Fruit fly (Drosophila melanogaster) whole organism, adult: Measurements from ENCODE around the gene sosie.

Source experiments
- CG1620 ChIP-seq: fragments of 200-800 bp; sonication (Bioruptor generic); optimal IDR thresholded peaks from 2 replicates; lab custom pipeline; 2016; ENCODE audit warnings: missing biosample characterization, missing genetic modification characterization
- CG33017 ChIP-seq: fragments of 200-800 bp; sonication (Bioruptor generic); optimal IDR thresholded peaks from 2 replicates; lab custom pipeline; 2018; ENCODE audit warnings: missing biosample characterization, mild to moderate bottlenecking, missing genetic modification characterization, moderate library complexity
- CG5204 ChIP-seq: fragments of 200-800 bp; sonication (Bioruptor generic); optimal IDR thresholded peaks from 2 replicates; lab custom pipeline; 2016; ENCODE audit warnings: missing biosample characterization, missing genetic modification characterization
- CG7045 ChIP-seq: fragments of 200-800 bp; sonication (Bioruptor generic); optimal IDR thresholded peaks from 2 replicates; lab custom pipeline; 2017; ENCODE audit warnings: missing biosample characterization, mild to moderate bottlenecking, missing genetic modification characterization
- Clk ChIP-seq: fragments of 200-800 bp; sonication (Bioruptor generic); optimal IDR thresholded peaks from 2 replicates; lab custom pipeline; 2017; ENCODE audit warnings: missing biosample characterization, missing genetic modification characterization
- Crg-1 ChIP-seq: fragments of 200-800 bp; sonication (Bioruptor generic); optimal IDR thresholded peaks from 2 replicates; lab custom pipeline; 2016; ENCODE audit warnings: missing biosample characterization, missing genetic modification characterization
- Hr96 ChIP-seq: fragments of 200-800 bp; sonication (Bioruptor generic); optimal IDR thresholded peaks from 2 replicates; lab custom pipeline; 2016; ENCODE audit warnings: missing biosample characterization, missing genetic modification characterization
- bab1 ChIP-seq: fragments of 200-800 bp; sonication (Bioruptor generic); optimal IDR thresholded peaks from 3 replicates; lab custom pipeline; 2019; ENCODE audit warnings: missing biosample characterization, mild to moderate bottlenecking, missing genetic modification characterization, moderate library complexity
- cnc ChIP-seq, 2 experiments: fragments of >200 bp; optimal IDR thresholded peaks; 2 replicates each; lab custom pipeline; 2017
- tj ChIP-seq: fragments of 200-800 bp; sonication (Bioruptor generic); optimal IDR thresholded peaks from 3 replicates; lab custom pipeline; 2017; ENCODE audit warnings: missing biosample characterization, mild to moderate bottlenecking, missing genetic modification characterization, moderate library complexity

dm6 chr3R:24798595-24798994, 35.2 kb upstream of the sosie start:
- TF ChIP-seq tj (GFP tag; lab: Kevin White, UChicago), result no peak
- TF ChIP-seq cnc (optimal IDR thresholded peaks at IDR 0.05; lab: Kevin White, UChicago), result no peak
- no peak for TF ChIP-seq Crg-1 (GFP tag; lab: Kevin White, UChicago)
- peak; percentile 5 for TF ChIP-seq CG33017
- no peak for TF ChIP-seq CG1620
- no peak for TF ChIP-seq Hr96 (GFP tag; lab: Kevin White, UChicago)
- no peak for TF ChIP-seq CG7045 (GFP tag; lab: Kevin White, UChicago)
- TF ChIP-seq CG5204 (GFP tag; lab: Kevin White, UChicago), result no peak
- TF ChIP-seq bab1 (GFP tag; lab: Kevin White, UChicago), result no peak
- no peak for TF ChIP-seq Clk (GFP tag; lab: Kevin White, UChicago)
